Worm (Caenorhabditis elegans) whole organism, young adult: ENCODE measurements around the gene R03G8.1.
A peak's percentile ranks its signal among the peaks of the same experiment; 100 is the strongest.

Experiments
- B0261.1 ChIP-seq: sonication (generic microtip); optimal IDR thresholded peaks from 2 replicates; lab custom pipeline; 2016; ENCODE audit warnings: mild to moderate bottlenecking, missing genetic modification characterization, moderate library complexity, missing compliant biosample characterization
- B0336.3 ChIP-seq: fragments of 200-800 bp; sonication (Bioruptor generic); IDR thresholded peaks from 2 replicates; pipeline ENCODE4 v1.3.6; 2022; ENCODE audit warnings: missing genetic modification characterization, missing compliant biosample characterization
- C06A6.2 ChIP-seq: fragments of 200-800 bp; sonication (Bioruptor generic); conservative IDR thresholded peaks from 2 replicates; pipeline ENCODE4 v1.3.6; 2022; ENCODE audit warnings: missing genetic modification characterization, missing compliant biosample characterization
- D2030.7 ChIP-seq: fragments of 200-800 bp; sonication (Bioruptor generic); IDR thresholded peaks from 2 replicates; pipeline ENCODE4 v1.3.6; 2022; ENCODE audit warnings: missing genetic modification reagents, missing genetic modification characterization, missing compliant biosample characterization
- F23B12.7 ChIP-seq: sonication (generic microtip); optimal IDR thresholded peaks from 2 replicates; lab custom pipeline; 2017; ENCODE audit warnings: missing genetic modification characterization, mild to moderate bottlenecking, missing compliant biosample characterization, antibody characterized with exemption, moderate library complexity; ENCODE audit not compliant: insufficient read depth
- F39B2.1 ChIP-seq: fragments of 200-800 bp; sonication (Bioruptor generic); IDR thresholded peaks from 2 replicates; pipeline ENCODE4 v1.3.6; 2022; ENCODE audit warnings: missing genetic modification reagents, missing genetic modification characterization, missing compliant biosample characterization
- F49E8.2 ChIP-seq: sonication (generic microtip); optimal IDR thresholded peaks from 3 replicates; lab custom pipeline; 2017; ENCODE audit warnings: missing genetic modification characterization, mild to moderate bottlenecking, missing compliant biosample characterization, antibody characterized with exemption, moderate library complexity; ENCODE audit not compliant: insufficient read depth
- K12H6.12 ChIP-seq: fragments of 200-800 bp; sonication (Bioruptor generic); optimal IDR thresholded peaks from 2 replicates; lab custom pipeline; 2018; ENCODE audit warnings: mild to moderate bottlenecking, missing genetic modification characterization, missing compliant biosample characterization
- T26A5.8 ChIP-seq: sonication (generic microtip); optimal IDR thresholded peaks from 2 replicates; lab custom pipeline; 2016; ENCODE audit warnings: missing genetic modification characterization, missing compliant biosample characterization
- Y53F4B.3 ChIP-seq: fragments of 200-800 bp; sonication (Bioruptor generic); IDR thresholded peaks from 2 replicates; pipeline ENCODE4 v1.3.6; 2022; ENCODE audit warnings: missing genetic modification reagents, missing genetic modification characterization, missing compliant biosample characterization
- Y56A3A.18 ChIP-seq: fragments of 200-800 bp; sonication (Bioruptor generic); IDR thresholded peaks from 2 replicates; pipeline ENCODE4 v1.3.6; 2022; ENCODE audit warnings: missing genetic modification reagents, missing genetic modification characterization, missing compliant biosample characterization
- Y79H2A.3 ChIP-seq: fragments of 200-800 bp; sonication (Bioruptor generic); conservative IDR thresholded peaks from 2 replicates; pipeline ENCODE4 v1.3.6; 2022; ENCODE audit warnings: missing genetic modification reagents, missing genetic modification characterization, missing compliant biosample characterization
- Y95B8A.8 ChIP-seq: fragments of 200-800 bp; sonication (Bioruptor generic); IDR thresholded peaks from 2 replicates; pipeline ENCODE4 v1.3.6; 2022; ENCODE audit warnings: missing genetic modification reagents, missing genetic modification characterization, missing compliant biosample characterization
- akir-1 ChIP-seq: fragments of 200-800 bp; sonication (Bioruptor generic); optimal IDR thresholded peaks from 2 replicates; lab custom pipeline; 2018; ENCODE audit warnings: mild to moderate bottlenecking, missing genetic modification characterization, moderate library complexity, missing compliant biosample characterization
- aptf-2 ChIP-seq: fragments of 200-800 bp; sonication (Bioruptor generic); conservative IDR thresholded peaks from 2 replicates; pipeline ENCODE4 v1.3.6; 2022; ENCODE audit warnings: missing genetic modification reagents, missing genetic modification characterization, missing compliant biosample characterization
- attf-5 ChIP-seq: fragments of 200-800 bp; sonication (Bioruptor generic); optimal IDR thresholded peaks from 2 replicates; lab custom pipeline; 2018; ENCODE audit warnings: mild to moderate bottlenecking, missing genetic modification characterization, missing compliant biosample characterization
- bed-1 ChIP-seq: fragments of 200-800 bp; sonication (Bioruptor generic); IDR thresholded peaks from 2 replicates; pipeline ENCODE4 v1.3.6; 2022; ENCODE audit warnings: missing genetic modification reagents, missing genetic modification characterization, missing compliant biosample characterization
- bed-2 ChIP-seq: fragments of 200-800 bp; sonication (Bioruptor generic); IDR thresholded peaks from 2 replicates; pipeline ENCODE4 v1.3.6; 2022; ENCODE audit warnings: missing genetic modification reagents, missing genetic modification characterization, missing compliant biosample characterization
- cebp-2 ChIP-seq: fragments of 200-800 bp; sonication (Bioruptor generic); IDR thresholded peaks from 2 replicates; pipeline ENCODE4 v1.3.6; 2022; ENCODE audit warnings: missing genetic modification characterization, missing compliant biosample characterization
- ceh-27 ChIP-seq: fragments of 200-800 bp; sonication (Bioruptor generic); optimal IDR thresholded peaks from 2 replicates; lab custom pipeline; 2018; ENCODE audit warnings: mild to moderate bottlenecking, missing genetic modification characterization, moderate library complexity, missing compliant biosample characterization
- dpl-1 ChIP-seq: fragments of 150-350 bp; optimal IDR thresholded peaks from 2 replicates; lab custom pipeline; 2014; ENCODE audit warnings: missing biosample characterization, missing genetic modification reagents, missing genetic modification characterization
- egl-44 ChIP-seq: fragments of 200-800 bp; sonication (Bioruptor generic); IDR thresholded peaks from 2 replicates; pipeline ENCODE4 v1.3.6; 2022; ENCODE audit warnings: missing genetic modification reagents, missing genetic modification characterization, missing compliant biosample characterization
- fkh-3 ChIP-seq: sonication (generic microtip); optimal IDR thresholded peaks from 2 replicates; lab custom pipeline; 2016; ENCODE audit warnings: mild to moderate bottlenecking, missing genetic modification characterization, missing compliant biosample characterization
- gei-17 ChIP-seq: fragments of 200-800 bp; sonication (Bioruptor generic); optimal IDR thresholded peaks from 2 replicates; lab custom pipeline; 2018; ENCODE audit warnings: mild to moderate bottlenecking, missing genetic modification characterization, missing compliant biosample characterization
- him-1 ChIP-seq: sonication (generic microtip); optimal IDR thresholded peaks from 2 replicates; lab custom pipeline; 2016; ENCODE audit warnings: missing genotype, missing genetic modification reagents, missing genetic modification characterization, missing compliant biosample characterization
- hlh-12 ChIP-seq: sonication (generic microtip); optimal IDR thresholded peaks from 2 replicates; lab custom pipeline; 2016; ENCODE audit warnings: missing genetic modification characterization, missing compliant biosample characterization
- hsf-1 ChIP-seq: fragments of 200-800 bp; sonication (Bioruptor generic); IDR thresholded peaks from 2 replicates; pipeline ENCODE4 v1.3.6; 2022; ENCODE audit warnings: missing genetic modification reagents, missing genetic modification characterization, missing compliant biosample characterization
- lag-1 ChIP-seq: fragments of 200-800 bp; sonication (Bioruptor generic); IDR thresholded peaks from 2 replicates; pipeline ENCODE4 v1.3.6; 2022; ENCODE audit warnings: missing genetic modification reagents, missing genetic modification characterization, missing compliant biosample characterization
- let-526 ChIP-seq: fragments of 200-800 bp; sonication (Bioruptor generic); IDR thresholded peaks from 2 replicates; pipeline ENCODE4 v1.3.6; 2022; ENCODE audit warnings: missing genetic modification reagents, missing genetic modification characterization, missing compliant biosample characterization
- lsy-27 ChIP-seq: sonication (generic microtip); optimal IDR thresholded peaks from 2 replicates; lab custom pipeline; 2017; ENCODE audit warnings: missing genetic modification characterization, mild to moderate bottlenecking, missing compliant biosample characterization, antibody characterized with exemption, missing genotype, borderline replicate concordance; ENCODE audit not compliant: insufficient read depth
- madf-6 ChIP-seq: fragments of 200-800 bp; sonication (Bioruptor generic); IDR thresholded peaks from 2 replicates; pipeline ENCODE4 v1.3.6; 2022; ENCODE audit warnings: missing genetic modification reagents, missing genetic modification characterization, missing compliant biosample characterization
- mxl-1 ChIP-seq: sonication (generic microtip); optimal IDR thresholded peaks from 2 replicates; lab custom pipeline; 2016; ENCODE audit warnings: missing genetic modification characterization, missing compliant biosample characterization
- nfyb-1 ChIP-seq: fragments of 200-800 bp; sonication (Bioruptor generic); IDR thresholded peaks from 2 replicates; pipeline ENCODE4 v1.3.6; 2022; ENCODE audit warnings: missing genetic modification reagents, missing genetic modification characterization, missing compliant biosample characterization
- nhr-120 ChIP-seq: fragments of 200-800 bp; sonication (Bioruptor generic); IDR thresholded peaks from 2 replicates; pipeline ENCODE4 v1.3.6; 2022; ENCODE audit warnings: missing genetic modification characterization, missing compliant biosample characterization
- nhr-27 ChIP-seq: fragments of 200-800 bp; sonication (Bioruptor generic); optimal IDR thresholded peaks from 2 replicates; lab custom pipeline; 2018; ENCODE audit warnings: mild to moderate bottlenecking, missing genetic modification characterization, moderate library complexity, missing compliant biosample characterization
- nhr-90 ChIP-seq: sonication (generic microtip); optimal IDR thresholded peaks from 2 replicates; lab custom pipeline; 2016; ENCODE audit warnings: missing genotype, mild to moderate bottlenecking, missing genetic modification characterization, missing compliant biosample characterization
- rcor-1 ChIP-seq: fragments of 200-800 bp; sonication (Bioruptor generic); IDR thresholded peaks from 2 replicates; pipeline ENCODE4 v1.3.6; 2022; ENCODE audit warnings: missing genetic modification reagents, missing genetic modification characterization, missing compliant biosample characterization
- rec-8 ChIP-seq, 2 experiments: sonication (generic microtip); optimal IDR thresholded peaks; 2 replicates each; lab custom pipeline; 2016; ENCODE audit warnings: mild to moderate bottlenecking in 2 of 2, missing genetic modification characterization in 2 of 2, missing genetic modification reagents in 2 of 2, missing genotype in 2 of 2, missing biosample characterization in 1 of 2, missing compliant biosample characterization in 1 of 2, moderate library complexity in 1 of 2
- repo-1 ChIP-seq: sonication (generic microtip); optimal IDR thresholded peaks from 2 replicates; lab custom pipeline; 2017; ENCODE audit warnings: mild to moderate bottlenecking, missing genetic modification characterization, missing compliant biosample characterization
- snpc-4 ChIP-seq, 5 experiments: fragments of 150-350 bp in 1 of 5; sonication (generic microtip) in 4 of 5; optimal IDR thresholded peaks; 2 replicates each; lab custom pipeline; 2014 to 2018; ENCODE audit warnings: missing genetic modification characterization in 5 of 5, missing biosample characterization in 3 of 5, antibody characterized with exemption in 2 of 5, mild to moderate bottlenecking in 2 of 5, missing compliant biosample characterization in 2 of 5, missing genotype in 2 of 5, moderate library complexity in 2 of 5, missing genetic modification reagents in 1 of 5
- tbx-9 ChIP-seq: sonication (generic microtip); optimal IDR thresholded peaks from 2 replicates; lab custom pipeline; 2016; ENCODE audit warnings: borderline replicate concordance, missing genetic modification characterization, inconsistent platforms, missing compliant biosample characterization
- tlf-1 ChIP-seq: fragments of 200-800 bp; sonication (Bioruptor generic); optimal IDR thresholded peaks from 2 replicates; lab custom pipeline; 2018; ENCODE audit warnings: mild to moderate bottlenecking, missing genetic modification characterization, missing compliant biosample characterization
- unc-62 ChIP-seq: fragments of 150-350 bp; optimal IDR thresholded peaks from 2 replicates; lab custom pipeline; 2014; ENCODE audit warnings: missing biosample characterization, missing genetic modification reagents, missing genetic modification characterization
- zim-3 ChIP-seq: sonication (generic microtip); optimal IDR thresholded peaks from 2 replicates; lab custom pipeline; 2017; ENCODE audit warnings: mild to moderate bottlenecking, missing genetic modification characterization, moderate library complexity, missing compliant biosample characterization
- ztf-18 ChIP-seq: sonication (generic microtip); optimal IDR thresholded peaks from 2 replicates; lab custom pipeline; 2016; ENCODE audit warnings: missing genotype, mild to moderate bottlenecking, missing genetic modification characterization, missing compliant biosample characterization
- ztf-22 ChIP-seq: fragments of 200-800 bp; sonication (Bioruptor generic); optimal IDR thresholded peaks from 2 replicates; lab custom pipeline; 2018; ENCODE audit warnings: mild to moderate bottlenecking, missing genetic modification characterization, moderate library complexity, missing compliant biosample characterization
- ztf-26 ChIP-seq: sonication (generic microtip); optimal IDR thresholded peaks from 2 replicates; lab custom pipeline; 2017; ENCODE audit warnings: missing genetic modification characterization, missing compliant biosample characterization

R03G8.1 gene

ce11 chrX:13121104-13121503 is 36.7 kb downstream of the R03G8.1 start (continued):
- TF ChIP-seq snpc-4 (GFP tag; optimal IDR thresholded peaks at IDR 0.05; lab: Kevin White, UChicago) (peak; percentile 65), snpc-4 (tag; optimal IDR thresholded peaks at IDR 0.05; lab: Kevin White, UChicago) (peak in 1 of 4 experiments; percentile 79), madf-6 (GFP tag; lab: Robert Waterston, UW) (no peak), egl-44 (peak; percentile 91), ztf-18 (tag; lab: Kevin White, UChicago) (peak; percentile 71), K12H6.12 (tag; lab: Kevin White, UChicago) (peak; percentile 76), D2030.7 (GFP tag; lab: Robert Waterston, UW) (peak; percentile 88), ceh-27 (GFP tag; lab: Kevin White, UChicago) (peak; percentile 81), him-1 (tag; lab: Kevin White, UChicago) (peak; percentile 37), ztf-26 (tag; lab: Kevin White, UChicago) (peak; percentile 81), T26A5.8 (tag; lab: Kevin White, UChicago) (peak; percentile 84), lsy-27 (tag; lab: Kevin White, UChicago) (peak; percentile 17), C06A6.2 (GFP tag; lab: Robert Waterston, UW) (no peak; the same call in 1 of the 2 replicates), zim-3 (peak; percentile 86), F39B2.1 (GFP tag; lab: Robert Waterston, UW) (no peak), nhr-90 (tag; lab: Kevin White, UChicago) (no peak), hsf-1 (GFP tag; lab: Robert Waterston, UW) (0 out of 2 replicates have a peak, but pooled peaks have one; percentile 23), rcor-1 (GFP tag; lab: Robert Waterston, UW) (peak; percentile 65; the same call in 1 of the 2 replicates), lag-1 (GFP tag; lab: Robert Waterston, UW) (no peak), tbx-9 (tag; lab: Kevin White, UChicago) (no peak), B0336.3 (no peak), akir-1 (peak; percentile 47), nhr-27 (tag; lab: Kevin White, UChicago) (peak; percentile 58), gei-17 (peak; percentile 33), B0261.1 (tag; lab: Kevin White, UChicago) (peak; percentile 98), cebp-2 (GFP tag; lab: Robert Waterston, UW) (no peak), Y79H2A.3 (GFP tag; lab: Robert Waterston, UW) (0 out of 2 replicates have a peak, but pooled peaks have one; percentile 70), unc-62 (GFP tag; lab: Kevin White, UChicago) (no peak), bed-1 (no peak), hlh-12 (no peak), nhr-120 (GFP tag; lab: Robert Waterston, UW) (no peak), Y56A3A.18 (GFP tag; lab: Robert Waterston, UW) (peak; percentile 82), nfyb-1 (GFP tag; lab: Robert Waterston, UW) (no peak; the same call in 1 of the 2 replicates), rec-8 (tag; optimal IDR thresholded peaks at IDR 0.05; lab: Kevin White, UChicago) (peak; percentile 9 to 46), Y53F4B.3 (GFP tag; lab: Robert Waterston, UW) (peak; percentile 72; the same call in 1 of the 2 replicates), dpl-1 (GFP tag; lab: Kevin White, UChicago) (no peak), ztf-22 (GFP tag; lab: Kevin White, UChicago) (peak; percentile 38), fkh-3 (no peak), bed-2 (GFP tag; lab: Robert Waterston, UW) (peak; percentile 66; the same call in 1 of the 2 replicates), F49E8.2 (tag; lab: Kevin White, UChicago) (peak; percentile 33), tlf-1 (GFP tag; lab: Kevin White, UChicago) (peak; percentile 48), attf-5 (peak; percentile 75), Y95B8A.8 (GFP tag; lab: Robert Waterston, UW) (peak; percentile 89), let-526 (GFP tag; lab: Robert Waterston, UW) (peak; percentile 56; the same call in 1 of the 2 replicates), aptf-2 (0 out of 2 replicates have a peak, but pooled peaks have one; percentile 46), mxl-1 (tag; lab: Kevin White, UChicago) (peak; percentile 21), repo-1 (tag; lab: Kevin White, UChicago) (peak; percentile 68), F23B12.7 (tag; lab: Kevin White, UChicago) (peak; percentile 67)
